Worm (Caenorhabditis elegans): ENCODE data around the gene irld-66.
A peak's percentile ranks its signal among the peaks of the same experiment; 100 is the strongest.

Gene irld-66

DNA sequence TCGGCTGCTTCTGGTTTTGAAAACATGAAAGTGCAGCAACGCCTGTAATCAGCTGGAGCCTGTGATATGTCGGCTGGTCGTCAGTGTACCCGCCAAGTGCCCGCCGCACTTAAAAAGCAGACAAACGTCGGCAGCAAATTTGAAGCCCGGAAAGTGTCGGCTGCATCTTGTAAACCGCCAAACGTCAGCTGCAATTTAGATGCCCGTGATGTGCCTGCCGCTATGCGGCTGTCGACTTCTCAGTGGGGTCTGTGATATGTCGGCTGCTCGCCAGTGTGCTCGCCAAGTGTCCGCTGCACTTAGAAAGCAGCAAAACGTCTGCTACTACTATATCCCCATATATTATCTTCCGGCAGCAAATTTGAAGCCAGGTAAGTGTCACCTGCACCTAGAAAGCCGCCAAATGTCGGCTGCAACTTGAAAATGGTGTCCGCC lies 46.5 kb upstream of the irld-66 start (continued):
- TF ChIP-seq lin-54 (GFP tag; optimal IDR thresholded peaks at IDR 0.05) (peak; percentile 5), B0035.1 (tag; optimal IDR thresholded peaks at IDR 0.05) (no peak), ztf-28 (GFP tag; IDR thresholded peaks at IDR 0.05) (0 out of 2 replicates have a peak, but pooled peaks have one; percentile 30), dox-1 (GFP tag; IDR thresholded peaks at IDR 0.05) (0 out of 2 replicates have a peak, but pooled peaks have one; percentile 41)

DNA sequence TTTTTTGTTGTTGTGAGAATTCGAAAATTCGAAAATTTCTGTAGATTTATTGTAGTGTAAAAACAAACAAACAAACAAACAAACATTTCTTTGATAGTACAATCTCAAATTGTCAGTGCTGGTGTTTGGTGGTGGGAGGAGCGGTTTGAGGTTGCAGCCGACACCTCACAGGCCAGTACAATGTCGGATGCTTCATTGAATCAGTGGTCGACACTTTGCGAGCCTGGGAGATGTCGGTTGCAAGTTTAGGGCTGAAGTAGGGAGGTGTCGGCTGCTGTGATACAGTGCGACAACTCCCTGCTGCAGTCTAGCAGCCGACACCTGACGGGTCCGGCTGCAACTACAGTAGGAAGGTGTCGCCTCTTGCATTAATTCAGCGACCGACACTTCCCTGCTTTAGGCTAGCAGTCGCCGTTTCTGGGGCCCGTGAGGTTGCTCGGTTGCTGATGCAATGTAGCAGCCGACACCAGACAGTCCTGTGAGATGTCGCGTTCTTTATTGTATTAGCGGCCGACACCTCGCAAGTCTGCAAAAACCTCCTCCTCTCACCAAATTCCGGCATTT lies 45.4 kb upstream of the irld-66 start:
- TF ChIP-seq Y56A3A.18 (GFP tag; IDR thresholded peaks at IDR 0.05) (no peak), F37B4.10 (GFP tag; IDR thresholded peaks at IDR 0.05) (0 out of 2 replicates have a peak, but pooled peaks have one; percentile 75), zfh-2 (GFP tag; conservative IDR thresholded peaks at IDR 0.05) (peak; percentile 69), sptf-2 (GFP tag; optimal IDR thresholded peaks at IDR 0.05) (peak; percentile 12), athp-1 (tag; optimal IDR thresholded peaks at IDR 0.05) (no peak), cebp-1 (GFP tag; IDR thresholded peaks at IDR 0.05) (0 out of 2 replicates have a peak, but pooled peaks have one; percentile 27), cebp-1 (tag; optimal IDR thresholded peaks at IDR 0.05) (peak; percentile 36), nhr-120 (GFP tag; IDR thresholded peaks at IDR 0.05) (no peak), unc-130 (GFP tag; optimal IDR thresholded peaks at IDR 0.05) (no peak), nfyb-1 (GFP tag; IDR thresholded peaks at IDR 0.05) (0 out of 2 replicates have a peak, but pooled peaks have one; percentile 45), egrh-3 (GFP tag; IDR thresholded peaks at IDR 0.05) (peak; percentile 61; the same call in 1 of the 2 replicates), B0035.1 (tag; optimal IDR thresholded peaks at IDR 0.05) (no peak), snpc-4 (GFP tag; optimal IDR thresholded peaks at IDR 0.05) (no peak), snpc-4 (tag; optimal IDR thresholded peaks at IDR 0.05) (peak; percentile 62 to 86 (median 80)), tbp1 (GFP tag; optimal IDR thresholded peaks at IDR 0.05) (no peak), zim-3 (tag; optimal IDR thresholded peaks at IDR 0.05) (peak; percentile 28), ceh-100 (GFP tag; IDR thresholded peaks at IDR 0.05) (no peak), aptf-3 (GFP tag; IDR thresholded peaks at IDR 0.05) (no peak), lag-1 (GFP tag; IDR thresholded peaks at IDR 0.05) (no peak), K12H6.12 (tag; optimal IDR thresholded peaks at IDR 0.05) (no peak), hmg-1.2 (GFP tag; IDR thresholded peaks at IDR 0.05) (no peak), mxl-1 (tag; optimal IDR thresholded peaks at IDR 0.05) (no peak), lsl-1 (GFP tag; optimal IDR thresholded peaks at IDR 0.05) (no peak), mcd-1 (GFP tag; IDR thresholded peaks at IDR 0.05) (peak; percentile 8; the same call in 1 of the 2 replicates), nhr-27 (tag; optimal IDR thresholded peaks at IDR 0.05) (no peak), nhr-90 (tag; optimal IDR thresholded peaks at IDR 0.05) (no peak), F33H1.4 (GFP tag; IDR thresholded peaks at IDR 0.05) (no peak), somi-1 (GFP tag; optimal IDR thresholded peaks at IDR 0.05) (no peak), pbrm-1 (GFP tag; IDR thresholded peaks at IDR 0.05) (no peak), hlh-26 (GFP tag; conservative IDR thresholded peaks at IDR 0.05) (no peak), ztf-28 (GFP tag; IDR thresholded peaks at IDR 0.05) (0 out of 2 replicates have a peak, but pooled peaks have one; percentile 5), F39B2.1 (GFP tag; IDR thresholded peaks at IDR 0.05) (no peak)

DNA sequence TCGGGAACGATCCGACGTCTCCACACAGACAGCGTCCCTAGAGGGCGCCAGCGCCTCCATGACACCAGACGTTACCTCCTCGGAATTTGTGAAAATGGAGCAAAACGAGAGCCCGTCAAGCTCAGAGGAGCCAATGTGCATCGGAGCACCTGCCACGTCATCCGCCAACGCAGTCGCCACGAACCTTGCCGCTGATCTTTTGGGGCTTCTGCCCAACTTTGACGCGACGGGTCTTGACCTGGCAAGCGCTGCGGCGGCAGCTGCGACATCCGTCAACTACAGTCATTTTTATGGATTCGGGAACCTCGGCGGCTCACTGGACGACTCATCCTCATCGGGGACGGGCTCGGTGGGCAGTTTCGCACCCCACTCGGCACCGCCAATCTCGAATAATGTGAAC lies 44.8 kb upstream of the irld-66 start:
- TF ChIP-seq ztf-28 (GFP tag; IDR thresholded peaks at IDR 0.05) (no peak), ets-4 (GFP tag; optimal IDR thresholded peaks at IDR 0.05) (no peak), egl-44 (GFP tag; IDR thresholded peaks at IDR 0.05) (0 out of 2 replicates have a peak, but pooled peaks have one; percentile 6), unc-62 (GFP tag; optimal IDR thresholded peaks at IDR 0.05) (no peak), madf-6 (GFP tag; IDR thresholded peaks at IDR 0.05) (0 out of 2 replicates have a peak, but pooled peaks have one; percentile 28), Y53G8AR.9 (GFP tag; conservative IDR thresholded peaks at IDR 0.05) (no peak), F55B11.4 (tag; optimal IDR thresholded peaks at IDR 0.05; ENCODE audit: borderline replicate concordance, insufficient read depth) (no peak), mcd-1 (GFP tag; IDR thresholded peaks at IDR 0.05) (0 out of 2 replicates have a peak, but pooled peaks have one; percentile 7), akir-1 (GFP tag; optimal IDR thresholded peaks at IDR 0.05) (no peak), ZK185.1 (tag; optimal IDR thresholded peaks at IDR 0.05; ENCODE audit: poor library complexity, severe bottlenecking) (no peak), let-526 (GFP tag; IDR thresholded peaks at IDR 0.05) (no peak), lin-54 (GFP tag; optimal IDR thresholded peaks at IDR 0.05) (no peak), zfh-2 (GFP tag; conservative IDR thresholded peaks at IDR 0.05) (peak; percentile 76; the same call in 1 of the 2 replicates), K11D2.4 (GFP tag; IDR thresholded peaks at IDR 0.05) (no peak), nhr-120 (GFP tag; IDR thresholded peaks at IDR 0.05) (no peak), rcor-1 (GFP tag; IDR thresholded peaks at IDR 0.05) (no peak), madf-3 (GFP tag; IDR thresholded peaks at IDR 0.05) (peak; percentile 65; the same call in 1 of the 2 replicates)

All from whole organism, young adult.